Fruit fly (Drosophila melanogaster) S2 (cell line): Measurements from ENCODE around the gene CG13712.

Source experiments
- CG8478 ChIP-seq: fragments of >200 bp; optimal IDR thresholded peaks from 2 replicates; lab custom pipeline; 2018
- CTCF ChIP-seq, 2 experiments: fragments of >200 bp; optimal IDR thresholded peaks; 2 replicates each; lab custom pipeline; 2018

DNA sequence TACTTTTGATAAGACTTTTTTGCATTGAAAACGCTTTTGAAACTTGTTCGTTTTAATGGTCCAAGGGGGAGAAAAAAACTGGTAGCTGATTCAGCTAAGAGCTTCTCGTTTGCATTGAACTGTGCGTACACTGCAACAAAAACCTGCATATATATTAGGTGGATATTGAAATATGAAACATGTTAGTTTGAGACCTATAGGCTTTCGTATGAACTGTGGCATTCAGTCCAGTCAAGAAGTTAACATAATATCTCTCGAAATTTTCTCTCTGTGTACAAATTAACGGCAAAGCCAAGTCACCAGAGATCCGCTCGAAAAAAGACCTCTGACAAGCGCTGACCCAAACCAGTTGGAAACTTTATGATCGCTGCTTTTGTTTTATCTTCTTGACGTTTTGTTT, 11.7 kb downstream of the CG13712 start:
- no peak for TF ChIP-seq CG8478
- no peak for TF ChIP-seq CTCF (optimal IDR thresholded peaks at IDR 0.05; lab: Kevin White, UChicago)
